Worm (Caenorhabditis elegans) whole organism, late embryonic: Measurements from ENCODE around the gene rpl-18.

Experiments used
- C08G9.2 ChIP-seq: sonication (generic microtip); optimal IDR thresholded peaks from 2 replicates; lab custom pipeline; 2016; ENCODE audit warnings: mild to moderate bottlenecking, missing genetic modification characterization, moderate library complexity, missing compliant biosample characterization
- K09A11.1 ChIP-seq: sonication (generic microtip); optimal IDR thresholded peaks from 2 replicates; lab custom pipeline; 2017; ENCODE audit warnings: antibody characterized with exemption, mild to moderate bottlenecking, missing genetic modification characterization, missing compliant biosample characterization; ENCODE audit not compliant: insufficient read depth
- ama-1 ChIP-seq: fragments of 150-350 bp; optimal IDR thresholded peaks from 2 replicates; lab custom pipeline; 2014
- ceh-14 ChIP-seq: sonication (generic microtip); optimal IDR thresholded peaks from 2 replicates; lab custom pipeline; 2016; ENCODE audit warnings: missing genotype, missing genetic modification characterization, missing compliant biosample characterization
- ceh-18 ChIP-seq: sonication (generic microtip); optimal IDR thresholded peaks from 2 replicates; lab custom pipeline; 2016; ENCODE audit warnings: missing genetic modification characterization, missing compliant biosample characterization
- ceh-19 ChIP-seq: fragments of 200-800 bp; sonication (Bioruptor generic); optimal IDR thresholded peaks from 2 replicates; lab custom pipeline; 2018; ENCODE audit warnings: mild to moderate bottlenecking, missing genetic modification characterization, missing compliant biosample characterization
- ceh-2 ChIP-seq: sonication (generic microtip); optimal IDR thresholded peaks from 2 replicates; lab custom pipeline; 2016; ENCODE audit warnings: missing genotype, missing genetic modification characterization, missing compliant biosample characterization
- ceh-24 ChIP-seq: sonication (generic microtip); optimal IDR thresholded peaks from 2 replicates; lab custom pipeline; 2016; ENCODE audit warnings: mild to moderate bottlenecking, missing genetic modification characterization, missing compliant biosample characterization
- ceh-30 ChIP-seq: fragments of 150-350 bp; optimal IDR thresholded peaks from 2 replicates; lab custom pipeline; 2014; ENCODE audit warnings: missing biosample characterization, missing genetic modification characterization
- ceh-31 ChIP-seq: sonication (generic microtip); optimal IDR thresholded peaks from 2 replicates; lab custom pipeline; 2016; ENCODE audit warnings: missing genetic modification characterization, missing compliant biosample characterization
- ceh-34 ChIP-seq: sonication (generic microtip); optimal IDR thresholded peaks from 2 replicates; lab custom pipeline; 2016; ENCODE audit warnings: mild to moderate bottlenecking, missing genetic modification characterization, missing compliant biosample characterization
- ceh-48 ChIP-seq: sonication (generic microtip); optimal IDR thresholded peaks from 2 replicates; lab custom pipeline; 2016; ENCODE audit warnings: missing genetic modification characterization, inconsistent platforms, missing compliant biosample characterization
- dve-1 ChIP-seq: sonication (generic microtip); optimal IDR thresholded peaks from 2 replicates; lab custom pipeline; 2017; ENCODE audit warnings: antibody characterized with exemption, mild to moderate bottlenecking, missing genetic modification characterization, missing compliant biosample characterization
- elt-2 ChIP-seq: sonication (generic microtip); optimal IDR thresholded peaks from 2 replicates; lab custom pipeline; 2016; ENCODE audit warnings: missing genetic modification reagents, missing genetic modification characterization, missing compliant biosample characterization
- hlh-30 ChIP-seq: sonication (generic microtip); optimal IDR thresholded peaks from 2 replicates; lab custom pipeline; 2017; ENCODE audit warnings: antibody characterized with exemption, missing genetic modification characterization, missing compliant biosample characterization; ENCODE audit not compliant: insufficient read depth
- hlh-6 ChIP-seq: sonication (generic microtip); optimal IDR thresholded peaks from 2 replicates; lab custom pipeline; 2016; ENCODE audit warnings: missing genotype, missing genetic modification characterization, missing compliant biosample characterization
- hlh-8 ChIP-seq: sonication (generic microtip); optimal IDR thresholded peaks from 2 replicates; lab custom pipeline; 2016; ENCODE audit warnings: missing genotype, missing genetic modification characterization, missing compliant biosample characterization
- lin-11 ChIP-seq: fragments of 200-800 bp; sonication (Bioruptor generic); optimal IDR thresholded peaks from 2 replicates; lab custom pipeline; 2018; ENCODE audit warnings: mild to moderate bottlenecking, missing genetic modification characterization, missing compliant biosample characterization
- mec-3 ChIP-seq: sonication (generic microtip); optimal IDR thresholded peaks from 2 replicates; lab custom pipeline; 2016; ENCODE audit warnings: borderline replicate concordance, missing genetic modification characterization, missing compliant biosample characterization
- nfya-1 ChIP-seq: sonication (generic microtip); optimal IDR thresholded peaks from 2 replicates; lab custom pipeline; 2017; ENCODE audit warnings: missing genetic modification characterization, mild to moderate bottlenecking, missing compliant biosample characterization, antibody characterized with exemption, moderate library complexity
- nhr-11 ChIP-seq: fragments of 150-350 bp; optimal IDR thresholded peaks from 2 replicates; lab custom pipeline; 2014; ENCODE audit warnings: missing biosample characterization, missing genetic modification characterization
- npax-4 ChIP-seq: sonication (generic microtip); optimal IDR thresholded peaks from 2 replicates; lab custom pipeline; 2016; ENCODE audit warnings: missing genetic modification characterization, missing compliant biosample characterization
- pha-4 ChIP-seq: fragments of 150-350 bp; optimal IDR thresholded peaks from 2 replicates; lab custom pipeline; 2018; ENCODE audit warnings: missing biosample characterization, missing genetic modification reagents, missing genetic modification characterization
- pqm-1 ChIP-seq: sonication (generic microtip); optimal IDR thresholded peaks from 2 replicates; lab custom pipeline; 2016; ENCODE audit warnings: missing genetic modification characterization, missing compliant biosample characterization
- pros-1 ChIP-seq: fragments of 150-350 bp; optimal IDR thresholded peaks from 2 replicates; lab custom pipeline; 2014; ENCODE audit warnings: missing biosample characterization, missing genetic modification reagents, missing genetic modification characterization
- ref-2 ChIP-seq: sonication (generic microtip); optimal IDR thresholded peaks from 2 replicates; lab custom pipeline; 2016; ENCODE audit warnings: missing genetic modification characterization, missing compliant biosample characterization
- rnt-1 ChIP-seq: sonication (generic microtip); optimal IDR thresholded peaks from 2 replicates; lab custom pipeline; 2016; ENCODE audit warnings: missing genetic modification characterization, missing compliant biosample characterization
- sox-2 ChIP-seq: fragments of 200-800 bp; sonication (Bioruptor generic); IDR thresholded peaks from 2 replicates; pipeline ENCODE4 v1.3.6; 2022; ENCODE audit warnings: missing genetic modification reagents, missing genetic modification characterization, missing compliant biosample characterization
- syd-9 ChIP-seq: sonication (generic microtip); optimal IDR thresholded peaks from 2 replicates; lab custom pipeline; 2016; ENCODE audit warnings: mild to moderate bottlenecking, missing genetic modification characterization, moderate library complexity, missing compliant biosample characterization
- tbx-2 ChIP-seq: sonication (generic microtip); optimal IDR thresholded peaks from 2 replicates; lab custom pipeline; 2016; ENCODE audit warnings: missing genetic modification characterization, missing compliant biosample characterization
- tbx-7 ChIP-seq: sonication (generic microtip); optimal IDR thresholded peaks from 2 replicates; lab custom pipeline; 2016; ENCODE audit warnings: missing genotype, missing genetic modification characterization, missing compliant biosample characterization
- unc-42 ChIP-seq: sonication (generic microtip); optimal IDR thresholded peaks from 2 replicates; lab custom pipeline; 2016; ENCODE audit warnings: missing genotype, missing genetic modification characterization, missing compliant biosample characterization
- unc-86 ChIP-seq: sonication (generic microtip); optimal IDR thresholded peaks from 2 replicates; lab custom pipeline; 2016; ENCODE audit warnings: missing genetic modification characterization, missing compliant biosample characterization
- ztf-16 ChIP-seq: sonication (generic microtip); optimal IDR thresholded peaks from 2 replicates; lab custom pipeline; 2017; ENCODE audit warnings: missing genetic modification characterization, missing compliant biosample characterization

The rpl-18 gene

ce11 chrIV:13783237-13784012 lies 5.8 kb downstream of the rpl-18 start, which contains the start of gene iscu-1:
TSS of gene iscu-1 (plus strand) at chrIV:13783962.
- TF ChIP-seq tbx-2 (tag; lab: Kevin White, UChicago) (peak; percentile 61), ceh-31 (tag; lab: Kevin White, UChicago) (peak; percentile 52), C08G9.2 (peak; percentile 53), ceh-2 (tag; lab: Kevin White, UChicago) (peak; percentile 5), ceh-18 (tag; lab: Kevin White, UChicago) (no peak), unc-42 (tag; lab: Kevin White, UChicago) (no peak), hlh-30 (peak; percentile 83), tbx-7 (tag; lab: Kevin White, UChicago) (peak; percentile 11)

- TF ChIP-seq hlh-30 (no peak), hlh-8 (tag; lab: Kevin White, UChicago) (no peak), pros-1 (no peak)
Observed at ce11 chrIV:13784774-13785173, 7.1 kb downstream of the rpl-18 start.

ce11 chrIV:13785545-13785944 lies 7.9 kb downstream of the rpl-18 start, which contains the start of gene lact-9:
TSS of gene lact-9 (minus strand) at chrIV:13785645.
- no peak for TF ChIP-seq syd-9 (tag; lab: Kevin White, UChicago)
- no peak for TF ChIP-seq pros-1
- no peak for TF ChIP-seq hlh-6 (tag; lab: Kevin White, UChicago)
- no peak for TF ChIP-seq mec-3 (tag; lab: Kevin White, UChicago)

- TF ChIP-seq ceh-48 (tag; lab: Kevin White, UChicago): peak; percentile 42
- TF ChIP-seq sox-2: no peak
Observed at ce11 chrIV:13786690-13787089, 9.0 kb downstream of the rpl-18 start, which contains the start of gene icap-1. TSS of gene icap-1 (minus strand) at chrIV:13786961.

ce11 chrIV:13788652-13789051 lies 11.0 kb downstream of the rpl-18 start, which contains the start of the genes sas-6 and Y45F10D.7:
TSS of gene sas-6 (minus strand) at chrIV:13788731.
TSS of gene Y45F10D.7 (plus strand) at chrIV:13788907.
- TF ChIP-seq ama-1 (lab: Kevin White, UChicago) (no peak), rnt-1 (tag; lab: Kevin White, UChicago) (no peak), hlh-30 (no peak), elt-2 (tag; lab: Kevin White, UChicago) (peak; percentile 55), npax-4 (tag; lab: Kevin White, UChicago) (peak; percentile 32), C08G9.2 (peak; percentile 15), ceh-34 (tag; lab: Kevin White, UChicago) (peak; percentile 37), ztf-16 (tag; lab: Kevin White, UChicago) (no peak), unc-42 (tag; lab: Kevin White, UChicago) (peak; percentile 61), ceh-31 (tag; lab: Kevin White, UChicago) (peak; percentile 40), lin-11 (tag; lab: Kevin White, UChicago) (no peak), nfya-1 (tag; lab: Kevin White, UChicago) (peak; percentile 80), ref-2 (tag; lab: Kevin White, UChicago) (peak; percentile 73), ceh-18 (tag; lab: Kevin White, UChicago) (peak; percentile 13), tbx-2 (tag; lab: Kevin White, UChicago) (peak; percentile 28), unc-86 (tag; lab: Kevin White, UChicago) (peak; percentile 32), dve-1 (peak; percentile 23)

- TF ChIP-seq syd-9 (tag; lab: Kevin White, UChicago): no peak
- no peak for TF ChIP-seq ceh-30 (tag; lab: Kevin White, UChicago)
- no peak for TF ChIP-seq nhr-11 (tag; lab: Kevin White, UChicago)
- TF ChIP-seq ceh-24: no peak
- TF ChIP-seq pha-4 (tag; lab: Kevin White, UChicago): no peak
- TF ChIP-seq ceh-14 (tag; lab: Kevin White, UChicago): no peak
- no peak for TF ChIP-seq pqm-1 (tag; lab: Kevin White, UChicago)
- TF ChIP-seq ztf-16 (tag; lab: Kevin White, UChicago): no peak
- TF ChIP-seq ceh-19 (GFP tag; lab: Kevin White, UChicago): no peak
- TF ChIP-seq K09A11.1 (tag; lab: Kevin White, UChicago): no peak
- no peak for TF ChIP-seq ceh-31 (tag; lab: Kevin White, UChicago)
- TF ChIP-seq, all 69 proteins: peak for 0
Observed at ce11 chrIV:13795249-13795909, 17.7 kb downstream of the rpl-18 start.
